7 worm cellular contexts compared by ENCODE assay signal in the genomic region with DNA sequence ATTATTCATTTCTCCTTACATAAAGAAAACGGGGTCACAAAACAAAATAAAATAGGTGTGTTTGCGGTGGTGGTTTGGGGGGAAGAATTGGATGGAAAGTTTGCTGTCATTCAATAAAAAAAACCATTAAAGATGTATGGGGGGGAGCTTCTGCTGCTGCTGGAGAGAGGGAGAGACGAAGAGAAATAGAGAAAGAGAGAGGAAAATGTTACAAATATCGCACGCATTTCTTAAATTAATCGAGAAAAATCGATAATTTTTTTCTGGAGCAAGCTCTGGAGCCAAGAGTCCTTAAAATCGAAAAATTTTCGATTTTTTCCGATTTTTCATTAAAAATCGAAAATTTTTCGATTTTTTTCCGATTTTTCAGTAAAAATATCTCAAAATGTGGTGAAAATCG.
A peak's percentile ranks its signal among the peaks of the same experiment; 100 is the strongest.
TF ChIP-seq lines count a peak whose summit lies in the region.

No protein-coding gene starts in this region.

TF ChIP-seq in whole organism, L1 larva, 84 proteins besides CTCF, POLR2A, EP300 and RAD21:
- TF ChIP-seq lin-14 (GFP tag; optimal IDR thresholded peaks at IDR 0.05; lab: Kevin White, UChicago) (peak; percentile 6), fkh-8 (tag; optimal IDR thresholded peaks at IDR 0.05; lab: Kevin White, UChicago) (no peak), rnt-1 (tag; optimal IDR thresholded peaks at IDR 0.05; lab: Kevin White, UChicago) (no peak), dsc-1 (tag; optimal IDR thresholded peaks at IDR 0.05; lab: Kevin White, UChicago) (peak; percentile 47)

TF ChIP-seq in whole organism, L3 larva, 47 proteins besides CTCF, POLR2A, EP300 and RAD21:
- TF ChIP-seq elt-2 (tag; optimal IDR thresholded peaks at IDR 0.05; lab: Kevin White, UChicago), result peak; percentile 20
- TF ChIP-seq egl-5 (tag; optimal IDR thresholded peaks at IDR 0.05; lab: Kevin White, UChicago), result peak; percentile 88
- TF ChIP-seq ceh-28 (tag; optimal IDR thresholded peaks at IDR 0.05; lab: Kevin White, UChicago), result peak; percentile 85
- peak; percentile 58 for TF ChIP-seq ama-1 (optimal IDR thresholded peaks at IDR 0.05; lab: Kevin White, UChicago)
- no peak for TF ChIP-seq mml-1 (tag; optimal IDR thresholded peaks at IDR 0.05; lab: Kevin White, UChicago)
TF ChIP-seq in whole organism, L3 larva: peak in this region for 4.

TF ChIP-seq in whole organism, L4 larva, 104 proteins besides CTCF, POLR2A, EP300 and RAD21 (continues in another document):
- TF ChIP-seq R02D3.7 (tag; optimal IDR thresholded peaks at IDR 0.05; lab: Kevin White, UChicago) (no peak), dve-1 (tag; optimal IDR thresholded peaks at IDR 0.05; lab: Kevin White, UChicago; ENCODE audit: insufficient read depth) (peak; percentile 22), php-3 (GFP tag; IDR thresholded peaks at IDR 0.05; lab: Robert Waterston, UW) (peak; percentile 58; the same call in 1 of the 2 replicates), lir-3 (tag; optimal IDR thresholded peaks at IDR 0.05; lab: Kevin White, UChicago) (no peak), zfp-3 (GFP tag; conservative IDR thresholded peaks at IDR 0.05; lab: Robert Waterston, UW) (0 out of 2 replicates have a peak, but pooled peaks have one; percentile 32), zfp-2 (tag; optimal IDR thresholded peaks at IDR 0.05; lab: Kevin White, UChicago) (no peak), ZK337.2 (GFP tag; IDR thresholded peaks at IDR 0.05; lab: Robert Waterston, UW) (no peak), set-16 (GFP tag; IDR thresholded peaks at IDR 0.05; lab: Robert Waterston, UW) (no peak), fos-1 (tag; optimal IDR thresholded peaks at IDR 0.05; lab: Kevin White, UChicago) (no peak), nhr-25 (tag; optimal IDR thresholded peaks at IDR 0.05; lab: Kevin White, UChicago; ENCODE audit: borderline replicate concordance, insufficient read depth) (no peak), snpc-4 (tag; optimal IDR thresholded peaks at IDR 0.05; lab: Kevin White, UChicago) (no peak), T20F7.1 (GFP tag; optimal IDR thresholded peaks at IDR 0.05; lab: Kevin White, UChicago) (no peak), madf-9 (GFP tag; conservative IDR thresholded peaks at IDR 0.05; lab: Robert Waterston, UW) (no peak), lin-39 (tag; optimal IDR thresholded peaks at IDR 0.05; lab: Kevin White, UChicago) (no peak), unc-130 (GFP tag; optimal IDR thresholded peaks at IDR 0.05; lab: Kevin White, UChicago) (no peak)

TF ChIP-seq in whole organism, early embryonic, 17 proteins besides CTCF, POLR2A, EP300 and RAD21:
- TF ChIP-seq sea-1 (GFP tag; conservative IDR thresholded peaks at IDR 0.05; lab: Robert Waterston, UW) (no peak), pes-1 (GFP tag; IDR thresholded peaks at IDR 0.05; lab: Robert Waterston, UW) (no peak), ets-7 (tag; optimal IDR thresholded peaks at IDR 0.05; lab: Kevin White, UChicago) (no peak), tbx-37 (GFP tag; conservative IDR thresholded peaks at IDR 0.05; lab: Robert Waterston, UW) (peak; percentile 18; the same call in 1 of the 2 replicates), hmbx-1 (tag; optimal IDR thresholded peaks at IDR 0.05; lab: Kevin White, UChicago) (no peak), ama-1 (optimal IDR thresholded peaks at IDR 0.05; lab: Kevin White, UChicago) (peak; percentile 3), B0310.2 (tag; optimal IDR thresholded peaks at IDR 0.05; lab: Kevin White, UChicago) (peak; percentile 18), tbx-11 (GFP tag; IDR thresholded peaks at IDR 0.05; lab: Robert Waterston, UW) (no peak), tra-4 (tag; optimal IDR thresholded peaks at IDR 0.05; lab: Kevin White, UChicago) (no peak), hnd-1 (tag; optimal IDR thresholded peaks at IDR 0.05; lab: Kevin White, UChicago) (no peak), flt-1 (GFP tag; IDR thresholded peaks at IDR 0.05; lab: Robert Waterston, UW) (no peak)

TF ChIP-seq in whole organism, late embryonic, 69 proteins besides CTCF, POLR2A, EP300 and RAD21:
- TF ChIP-seq pha-4 (tag; optimal IDR thresholded peaks at IDR 0.05; lab: Kevin White, UChicago) (no peak), pha-2 (tag; optimal IDR thresholded peaks at IDR 0.05; lab: Kevin White, UChicago) (no peak), ceh-48 (tag; optimal IDR thresholded peaks at IDR 0.05; lab: Kevin White, UChicago) (peak; percentile 2), tbx-2 (tag; optimal IDR thresholded peaks at IDR 0.05; lab: Kevin White, UChicago) (no peak), ama-1 (optimal IDR thresholded peaks at IDR 0.05; lab: Kevin White, UChicago) (peak; percentile 41), ceh-34 (tag; optimal IDR thresholded peaks at IDR 0.05; lab: Kevin White, UChicago) (no peak), ceh-31 (tag; optimal IDR thresholded peaks at IDR 0.05; lab: Kevin White, UChicago) (no peak), ceh-9 (tag; optimal IDR thresholded peaks at IDR 0.05; lab: Kevin White, UChicago) (no peak), hlh-6 (tag; optimal IDR thresholded peaks at IDR 0.05; lab: Kevin White, UChicago) (no peak), ceh-2 (tag; optimal IDR thresholded peaks at IDR 0.05; lab: Kevin White, UChicago) (no peak), hlh-15 (tag; optimal IDR thresholded peaks at IDR 0.05; lab: Kevin White, UChicago) (no peak), C08G9.2 (tag; optimal IDR thresholded peaks at IDR 0.05; lab: Kevin White, UChicago) (no peak), fkh-10 (GFP tag; optimal IDR thresholded peaks at IDR 0.05; lab: Kevin White, UChicago) (no peak), ztf-16 (tag; optimal IDR thresholded peaks at IDR 0.05; lab: Kevin White, UChicago) (no peak), gmeb-2 (tag; optimal IDR thresholded peaks at IDR 0.05; lab: Kevin White, UChicago) (no peak), F13H6.1 (tag; optimal IDR thresholded peaks at IDR 0.05; lab: Kevin White, UChicago) (no peak), nfya-1 (tag; optimal IDR thresholded peaks at IDR 0.05; lab: Kevin White, UChicago) (no peak), dmd-4 (tag; optimal IDR thresholded peaks at IDR 0.05; lab: Kevin White, UChicago; ENCODE audit: borderline replicate concordance) (no peak)

TF ChIP-seq in whole organism, midembryonic, 9 proteins besides CTCF, POLR2A, EP300 and RAD21:
- no peak for TF ChIP-seq flt-1 (GFP tag; IDR thresholded peaks at IDR 0.05; lab: Robert Waterston, UW)
- no peak for TF ChIP-seq ztf-23 (GFP tag; IDR thresholded peaks at IDR 0.05; lab: Robert Waterston, UW)
- no peak for TF ChIP-seq tab-1 (GFP tag; IDR thresholded peaks at IDR 0.05; lab: Robert Waterston, UW)
- no peak for TF ChIP-seq ref-1 (GFP tag; conservative IDR thresholded peaks at IDR 0.05; lab: Robert Waterston, UW)
- TF ChIP-seq cog-1 (tag; optimal IDR thresholded peaks at IDR 0.05; lab: Kevin White, UChicago), result no peak
- peak; percentile 51; the same call in 1 of the 2 replicates for TF ChIP-seq T22C8.4 (GFP tag; IDR thresholded peaks at IDR 0.05; lab: Robert Waterston, UW)
- TF ChIP-seq ztf-29 (GFP tag; IDR thresholded peaks at IDR 0.05; lab: Robert Waterston, UW), result no peak
- no peak for TF ChIP-seq klf-2 (GFP tag; conservative IDR thresholded peaks at IDR 0.05; lab: Robert Waterston, UW)
- TF ChIP-seq med-1 (GFP tag; optimal IDR thresholded peaks at IDR 0.05; lab: Kevin White, UChicago; ENCODE audit: insufficient read depth), result no peak
TF ChIP-seq in whole organism, midembryonic: peak in this region for 1.

TF ChIP-seq in whole organism, young adult, 124 proteins besides CTCF, POLR2A, EP300 and RAD21:
- no peak for TF ChIP-seq somi-1 (GFP tag; optimal IDR thresholded peaks at IDR 0.05; lab: Kevin White, UChicago)
- no peak for TF ChIP-seq unc-62 (GFP tag; optimal IDR thresholded peaks at IDR 0.05; lab: Kevin White, UChicago)
- peak; percentile 3 for TF ChIP-seq lin-54 (GFP tag; optimal IDR thresholded peaks at IDR 0.05; lab: Kevin White, UChicago)
- peak; percentile 21 for TF ChIP-seq pbrm-1 (GFP tag; IDR thresholded peaks at IDR 0.05; lab: Robert Waterston, UW)
- no peak for TF ChIP-seq lin-26 (GFP tag; IDR thresholded peaks at IDR 0.05; lab: Robert Waterston, UW)
- TF ChIP-seq mes-4 (tag; optimal IDR thresholded peaks at IDR 0.05; lab: Kevin White, UChicago), result no peak
- TF ChIP-seq hmg-1.2 (GFP tag; IDR thresholded peaks at IDR 0.05; lab: Robert Waterston, UW), result peak; percentile 35; the same call in 1 of the 2 replicates
- TF ChIP-seq snpc-4 (GFP tag; optimal IDR thresholded peaks at IDR 0.05; lab: Kevin White, UChicago), result peak; percentile 17
- TF ChIP-seq snpc-4 (tag; optimal IDR thresholded peaks at IDR 0.05; lab: Kevin White, UChicago), result no peak
- TF ChIP-seq F49E8.2 (tag; optimal IDR thresholded peaks at IDR 0.05; lab: Kevin White, UChicago; ENCODE audit: insufficient read depth), result peak; percentile 25
- TF ChIP-seq nhr-90 (tag; optimal IDR thresholded peaks at IDR 0.05; lab: Kevin White, UChicago), result no peak
- no peak for TF ChIP-seq snpc-1.3 (tag; optimal IDR thresholded peaks at IDR 0.05; lab: Kevin White, UChicago; ENCODE audit: insufficient read depth)
- no peak for TF ChIP-seq let-526 (GFP tag; IDR thresholded peaks at IDR 0.05; lab: Robert Waterston, UW)
- TF ChIP-seq B0336.3 (GFP tag; IDR thresholded peaks at IDR 0.05; lab: Robert Waterston, UW), result peak; percentile 57; the same call in 1 of the 2 replicates
- TF ChIP-seq attf-6 (GFP tag; IDR thresholded peaks at IDR 0.05; lab: Robert Waterston, UW), result peak; percentile 68
- no peak for TF ChIP-seq nfya-1 (tag; optimal IDR thresholded peaks at IDR 0.05; lab: Kevin White, UChicago; ENCODE audit: borderline replicate concordance, insufficient read depth)
- TF ChIP-seq egrh-3 (GFP tag; IDR thresholded peaks at IDR 0.05; lab: Robert Waterston, UW), result no peak; the same call in 1 of the 2 replicates
- TF ChIP-seq athp-1 (tag; optimal IDR thresholded peaks at IDR 0.05; lab: Kevin White, UChicago), result peak; percentile 50
- TF ChIP-seq repo-1 (tag; optimal IDR thresholded peaks at IDR 0.05; lab: Kevin White, UChicago), result no peak
- TF ChIP-seq Y56A3A.18 (GFP tag; IDR thresholded peaks at IDR 0.05; lab: Robert Waterston, UW), result 0 out of 2 replicates have a peak, but pooled peaks have one; percentile 51
- TF ChIP-seq atf-7 (tag; optimal IDR thresholded peaks at IDR 0.05; lab: Kevin White, UChicago), result no peak
- TF ChIP-seq egl-44 (GFP tag; IDR thresholded peaks at IDR 0.05; lab: Robert Waterston, UW), result 0 out of 2 replicates have a peak, but pooled peaks have one; percentile 34
- TF ChIP-seq K11D2.4 (GFP tag; IDR thresholded peaks at IDR 0.05; lab: Robert Waterston, UW), result 0 out of 2 replicates have a peak, but pooled peaks have one; percentile 10
- TF ChIP-seq zim-3 (tag; optimal IDR thresholded peaks at IDR 0.05; lab: Kevin White, UChicago), result no peak
- peak; percentile 13 for TF ChIP-seq nhr-80 (tag; optimal IDR thresholded peaks at IDR 0.05; lab: Kevin White, UChicago)
- peak; percentile 4; the same call in 1 of the 2 replicates for TF ChIP-seq ekl-4 (GFP tag; IDR thresholded peaks at IDR 0.05; lab: Robert Waterston, UW)
- TF ChIP-seq ama-1 (optimal IDR thresholded peaks at IDR 0.05; lab: Kevin White, UChicago), result no peak
- peak in 1 of 2 experiments; percentile 43 for TF ChIP-seq ama-1 (GFP tag; optimal IDR thresholded peaks at IDR 0.05; lab: Kevin White, UChicago)
- TF ChIP-seq cebp-1 (GFP tag; IDR thresholded peaks at IDR 0.05; lab: Robert Waterston, UW), result peak; percentile 21; the same call in 1 of the 2 replicates
- TF ChIP-seq cebp-1 (tag; optimal IDR thresholded peaks at IDR 0.05; lab: Kevin White, UChicago), result peak; percentile 40
